Worm (Caenorhabditis elegans): Measurements from ENCODE around the gene T26C11.9.

ce11 chrX:1880665-1881064, 27.0 kb upstream of the T26C11.9 start:
- TF ChIP-seq nhr-25 (tag; optimal IDR thresholded peaks at IDR 0.05), result no peak
- TF ChIP-seq sem-4 (tag; optimal IDR thresholded peaks at IDR 0.05), result no peak
- no peak for TF ChIP-seq lin-39 (tag; optimal IDR thresholded peaks at IDR 0.05)
- peak; percentile 71 for TF ChIP-seq unc-55 (GFP tag; optimal IDR thresholded peaks at IDR 0.05)
